Fruit fly (Drosophila melanogaster): ENCODE measurements around the gene rtp.
A peak's percentile ranks its signal among the peaks of the same experiment; 100 is the strongest.

rtp gene

DNA sequence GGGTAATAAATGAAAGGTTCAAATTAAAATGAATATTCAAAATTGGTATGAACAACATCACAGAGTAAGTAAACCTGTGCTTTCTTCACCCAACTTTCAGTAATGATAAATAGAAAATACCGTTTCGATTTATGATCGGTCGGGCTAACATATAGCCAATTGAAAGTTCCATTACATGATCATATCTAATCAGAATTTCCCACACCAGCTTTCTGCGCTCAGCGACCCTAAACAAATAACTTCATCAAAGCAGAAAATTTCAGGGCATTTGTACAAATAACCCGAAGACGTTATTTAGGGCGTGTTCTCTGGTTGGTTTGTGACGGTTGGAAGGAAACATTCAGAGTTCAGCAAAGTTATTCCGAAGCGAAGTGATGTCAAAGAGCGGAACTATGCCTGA is 33.3 kb downstream of the rtp start (continued):
- no peak for TF ChIP-seq tx (GFP tag; optimal IDR thresholded peaks at IDR 0.05)

- TF ChIP-seq Adf1 (GFP tag; IDR thresholded peaks at IDR 0.05), result no peak
- 0 out of 3 replicates have a peak, but pooled peaks have one; percentile 16 for TF ChIP-seq CG34422 (GFP tag; IDR thresholded peaks at IDR 0.05)
- peak in 1 of 2 experiments; percentile 59 for TF ChIP-seq eve (GFP tag; optimal IDR thresholded peaks at IDR 0.05)
- no peak for TF ChIP-seq esg (GFP tag; conservative IDR thresholded peaks at IDR 0.05)
- peak in 1 of 2 experiments; percentile 31 for TF ChIP-seq Pdp1 (GFP tag; optimal IDR thresholded peaks at IDR 0.05)
- peak; percentile 67 for TF ChIP-seq CG3163 (GFP tag; optimal IDR thresholded peaks at IDR 0.05)
- TF ChIP-seq seq (GFP tag; IDR thresholded peaks at IDR 0.05), result no peak
- TF ChIP-seq grn (GFP tag; optimal IDR thresholded peaks at IDR 0.05), result no peak
- peak; percentile 6 for TF ChIP-seq cwo (GFP tag; optimal IDR thresholded peaks at IDR 0.05)
- no peak for TF ChIP-seq CG3065 (GFP tag; optimal IDR thresholded peaks at IDR 0.05)
- no peak for TF ChIP-seq tna (GFP tag; IDR thresholded peaks at IDR 0.05; ENCODE audit: partially characterized antibody)
- TF ChIP-seq CG17186 (GFP tag; optimal IDR thresholded peaks at IDR 0.05), result no peak
- no peak for TF ChIP-seq prd (optimal IDR thresholded peaks at IDR 0.05)
- no peak for TF ChIP-seq prd (GFP tag; IDR thresholded peaks at IDR 0.05)
- no peak for TF ChIP-seq CG9817 (tag; optimal IDR thresholded peaks at IDR 0.05)
Observed at dm6 chr3R:5199581-5199980, 37.5 kb downstream of the rtp start.

- TF ChIP-seq fd3F (GFP tag; optimal IDR thresholded peaks at IDR 0.05) (peak; percentile 37), gro (GFP tag; optimal IDR thresholded peaks at IDR 0.05) (peak; percentile 74), D19A (tag; optimal IDR thresholded peaks at IDR 0.05) (peak; percentile 12), wdn (GFP tag; IDR thresholded peaks at IDR 0.05) (0 out of 2 replicates have a peak, but pooled peaks have one; percentile 36), bcd (GFP tag; optimal IDR thresholded peaks at IDR 0.05) (peak; percentile 53), Sry-δ (GFP tag; optimal IDR thresholded peaks at IDR 0.05) (peak; percentile 12), ERR (GFP tag; optimal IDR thresholded peaks at IDR 0.05) (peak; percentile 33), CG3995 (GFP tag; optimal IDR thresholded peaks at IDR 0.05) (peak; percentile 18), H2.0 (GFP tag; IDR thresholded peaks at IDR 0.05) (0 out of 2 replicates have a peak, but pooled peaks have one; percentile 27), ci (GFP tag; IDR thresholded peaks at IDR 0.05) (peak; percentile 69; the same call in 2 of the 3 replicates), CG17359 (tag; optimal IDR thresholded peaks at IDR 0.05) (peak; percentile 57), CG10462 (GFP tag; optimal IDR thresholded peaks at IDR 0.05) (no peak), CG2678 (tag; optimal IDR thresholded peaks at IDR 0.05) (peak; percentile 74), hkb (optimal IDR thresholded peaks at IDR 0.05) (no peak), hkb (GFP tag; IDR thresholded peaks at IDR 0.05) (peak; percentile 63), CG11398 (GFP tag; optimal IDR thresholded peaks at IDR 0.05) (peak; percentile 21), CG5953 (GFP tag; IDR thresholded peaks at IDR 0.05) (peak; percentile 30; the same call in 1 of the 2 replicates), toy (GFP tag; IDR thresholded peaks at IDR 0.05) (no peak), CG4360 (GFP tag; IDR thresholded peaks at IDR 0.05) (no peak), Atf6 (GFP tag; IDR thresholded peaks at IDR 0.05) (peak; percentile 79), Hand (GFP tag; optimal IDR thresholded peaks at IDR 0.05) (peak; percentile 69), CG10979 (tag; optimal IDR thresholded peaks at IDR 0.05) (peak; percentile 11), unpg (GFP tag; optimal IDR thresholded peaks at IDR 0.05) (peak; percentile 49), CG7357 (GFP tag; IDR thresholded peaks at IDR 0.05) (0 out of 3 replicates have a peak, but pooled peaks have one; percentile 8), CG9876 (GFP tag; optimal IDR thresholded peaks at IDR 0.05) (peak; percentile 40), CG12104 (GFP tag; optimal IDR thresholded peaks at IDR 0.05) (no peak), fru (optimal IDR thresholded peaks at IDR 0.05) (no peak), exex (tag; optimal IDR thresholded peaks at IDR 0.05) (no peak), CG4404 (GFP tag; IDR thresholded peaks at IDR 0.05) (no peak), klu (GFP tag; IDR thresholded peaks at IDR 0.05) (peak; percentile 41; the same call in 1 of the 2 replicates), h (optimal IDR thresholded peaks at IDR 0.05) (no peak), CG13296 (GFP tag; optimal IDR thresholded peaks at IDR 0.05) (peak; percentile 73), CG3847 (GFP tag; IDR thresholded peaks at IDR 0.05) (peak; percentile 58), CG3065 (GFP tag; optimal IDR thresholded peaks at IDR 0.05) (no peak), ttk (GFP tag; IDR thresholded peaks at IDR 0.05) (0 out of 2 replicates have a peak, but pooled peaks have one; percentile 30)
Observed at dm6 chr3R:5198302-5198701, 38.8 kb downstream of the rtp start.
